Worm (Caenorhabditis elegans) whole organism, late embryonic: ENCODE results near the gene F43G6.16.

Source experiments
- ceh-30 ChIP-seq: fragments of 150-350 bp; optimal IDR thresholded peaks from 2 replicates; lab custom pipeline; 2014; ENCODE audit warnings: missing biosample characterization, missing genetic modification characterization
- dmd-4 ChIP-seq: sonication (generic microtip); optimal IDR thresholded peaks from 2 replicates; lab custom pipeline; 2016; ENCODE audit warnings: borderline replicate concordance, missing genetic modification characterization, missing compliant biosample characterization
- hlh-15 ChIP-seq: sonication (generic microtip); optimal IDR thresholded peaks from 2 replicates; lab custom pipeline; 2016; ENCODE audit warnings: missing genetic modification characterization, missing compliant biosample characterization
- unc-3 ChIP-seq, 2 experiments: fragments of 200-800 bp in 1 of 2; sonication (Bioruptor generic) in 1 of 2; sonication (generic microtip) in 1 of 2; conservative IDR thresholded peaks in 1 of 2; optimal IDR thresholded peaks in 1 of 2; 2 replicates each; pipeline versions ENCODE4 v1.3.6 to Lab custom; 2016 to 2022; ENCODE audit warnings: missing compliant biosample characterization in 2 of 2, missing genetic modification characterization in 2 of 2, missing genetic modification reagents in 1 of 2

DNA sequence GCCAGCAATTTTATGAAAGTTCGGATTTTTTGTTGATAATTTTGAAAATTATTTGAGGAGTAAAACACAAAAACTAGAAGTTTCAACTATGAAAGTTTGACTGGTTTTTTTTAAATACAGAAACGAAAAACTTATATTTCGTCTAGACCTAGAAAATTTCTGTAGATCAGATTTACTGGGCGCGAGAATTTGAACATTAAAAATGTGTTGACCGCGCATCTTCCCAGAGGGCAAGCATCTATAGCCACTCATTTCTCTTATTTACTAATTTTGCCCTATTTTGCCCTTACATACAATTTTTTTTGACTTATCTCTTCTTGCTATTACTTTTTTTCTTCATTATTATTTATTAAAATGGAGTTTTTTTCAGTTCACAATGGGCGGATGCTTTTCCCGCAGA lies 26.5 kb upstream of the F43G6.16 start, which contains the start of gene F43G6.10:
- TF ChIP-seq unc-3 (GFP tag; conservative IDR thresholded peaks at IDR 0.05; lab: Robert Waterston, UW) (no peak), unc-3 (tag; optimal IDR thresholded peaks at IDR 0.05; lab: Kevin White, UChicago) (no peak), dmd-4 (tag; lab: Kevin White, UChicago) (no peak), hlh-15 (tag; lab: Kevin White, UChicago) (no peak), ceh-30 (no peak)
